Fruit fly (Drosophila melanogaster) whole organism: ENCODE measurements around the gene CG17490.

Experiments
- CG8478 ChIP-seq: fragments of >200 bp; optimal IDR thresholded peaks from 2 replicates; lab custom pipeline; 2018; ENCODE audit warnings: inconsistent platforms
- Dll ChIP-seq: fragments of >200 bp; optimal IDR thresholded peaks from 2 replicates; lab custom pipeline; 2017
- EcR ChIP-seq, 2 experiments: fragments of >200 bp; optimal IDR thresholded peaks; 2 replicates each; lab custom pipeline; 2017; ENCODE audit warnings: missing biosample characterization in 2 of 2, missing genetic modification characterization in 2 of 2, missing genetic modification reagents in 2 of 2
- pan ChIP-seq: fragments of >200 bp; optimal IDR thresholded peaks from 2 replicates; lab custom pipeline; 2017
- psq ChIP-seq: fragments of >200 bp; optimal IDR thresholded peaks from 2 replicates; lab custom pipeline; 2017
- usp ChIP-seq: fragments of >200 bp; optimal IDR thresholded peaks from 2 replicates; lab custom pipeline; 2017; ENCODE audit warnings: missing biosample characterization, missing genetic modification characterization, mixed read lengths

Gene CG17490

dm6 chr2L:22537368-22537767 is at the start of gene CG17490:
Gene CG17490 (plus strand): TSS chr2L:22537668.
- TF ChIP-seq EcR (GFP tag; optimal IDR thresholded peaks at IDR 0.05; lab: Kevin White, UChicago) (no peak), pan (lab: Kevin White, UChicago) (no peak), CG8478 (lab: Kevin White, UChicago) (no peak), Dll (no peak), usp (no peak)

- TF ChIP-seq pan (lab: Kevin White, UChicago) (no peak), usp (no peak), EcR (GFP tag; optimal IDR thresholded peaks at IDR 0.05; lab: Kevin White, UChicago) (no peak), Dll (no peak), psq (no peak), CG8478 (lab: Kevin White, UChicago) (no peak)
These were observed 903 bp upstream of the CG17490 start, which contains the start of gene RpL5 for dm6 chr2L:22536488-22537041. Gene RpL5 (minus strand): TSS chr2L:22536884.

dm6 chr2L:22537940-22538657 is 631 bp downstream of the CG17490 start:
- TF ChIP-seq psq: no peak
- no peak for TF ChIP-seq EcR (GFP tag; optimal IDR thresholded peaks at IDR 0.05; lab: Kevin White, UChicago)
- no peak for TF ChIP-seq pan (lab: Kevin White, UChicago)
- TF ChIP-seq CG8478 (lab: Kevin White, UChicago): no peak
- TF ChIP-seq Dll: no peak
- TF ChIP-seq usp: no peak

dm6 chr2L:22550040-22550439 is 12.6 kb downstream of the CG17490 start, which contains the start of gene CG17493:
Gene CG17493 (plus strand): TSS chr2L:22550064.
- TF ChIP-seq pan (lab: Kevin White, UChicago): no peak
- TF ChIP-seq Dll: no peak
- no peak for TF ChIP-seq psq

dm6 chr2L:22566218-22566617 is 28.8 kb downstream of the CG17490 start:
- TF ChIP-seq pan (lab: Kevin White, UChicago) (no peak), CG8478 (lab: Kevin White, UChicago) (no peak), psq (no peak), usp (no peak), Dll (no peak), EcR (GFP tag; optimal IDR thresholded peaks at IDR 0.05; lab: Kevin White, UChicago) (no peak)

- no peak for TF ChIP-seq pan (lab: Kevin White, UChicago)
- no peak for TF ChIP-seq psq
- no peak for TF ChIP-seq Dll
- no peak for TF ChIP-seq usp
- no peak for TF ChIP-seq EcR (GFP tag; optimal IDR thresholded peaks at IDR 0.05; lab: Kevin White, UChicago)
- no peak for TF ChIP-seq CG8478 (lab: Kevin White, UChicago)
These were observed 30.0 kb downstream of the CG17490 start for dm6 chr2L:22567426-22567825.

dm6 chr2L:22569530-22569929 is 32.1 kb downstream of the CG17490 start:
- TF ChIP-seq psq: no peak
- TF ChIP-seq CG8478 (lab: Kevin White, UChicago): no peak
- TF ChIP-seq Dll: no peak
- no peak for TF ChIP-seq EcR (GFP tag; optimal IDR thresholded peaks at IDR 0.05; lab: Kevin White, UChicago)
- no peak for TF ChIP-seq usp
- no peak for TF ChIP-seq pan (lab: Kevin White, UChicago)

- no peak for TF ChIP-seq Dll
- no peak for TF ChIP-seq EcR (GFP tag; optimal IDR thresholded peaks at IDR 0.05; lab: Kevin White, UChicago)
- TF ChIP-seq pan (lab: Kevin White, UChicago): no peak
- TF ChIP-seq psq: no peak
- TF ChIP-seq usp: no peak
- TF ChIP-seq CG8478 (lab: Kevin White, UChicago): no peak
These were observed 32.6 kb downstream of the CG17490 start for dm6 chr2L:22570066-22570465.

- TF ChIP-seq psq (no peak), pan (lab: Kevin White, UChicago) (no peak), CG8478 (lab: Kevin White, UChicago) (no peak), EcR (GFP tag; optimal IDR thresholded peaks at IDR 0.05; lab: Kevin White, UChicago) (no peak), usp (no peak), Dll (no peak)
These were observed 36.8 kb downstream of the CG17490 start for dm6 chr2L:22574314-22574713.

- no peak for TF ChIP-seq usp
- no peak for TF ChIP-seq Dll
- no peak for TF ChIP-seq pan (lab: Kevin White, UChicago)
- TF ChIP-seq CG8478 (lab: Kevin White, UChicago): no peak
- no peak for TF ChIP-seq psq
- no peak for TF ChIP-seq EcR (GFP tag; optimal IDR thresholded peaks at IDR 0.05; lab: Kevin White, UChicago)
These were observed 37.9 kb downstream of the CG17490 start for dm6 chr2L:22575346-22575745.

- no peak for TF ChIP-seq EcR (GFP tag; optimal IDR thresholded peaks at IDR 0.05; lab: Kevin White, UChicago)
- no peak for TF ChIP-seq pan (lab: Kevin White, UChicago)
- no peak for TF ChIP-seq CG8478 (lab: Kevin White, UChicago)
- TF ChIP-seq psq: no peak
- TF ChIP-seq Dll: no peak
- no peak for TF ChIP-seq usp
These were observed 40.4 kb downstream of the CG17490 start for dm6 chr2L:22577875-22578274.

- TF ChIP-seq pan (lab: Kevin White, UChicago): no peak
- no peak for TF ChIP-seq CG8478 (lab: Kevin White, UChicago)
- no peak for TF ChIP-seq Dll
- TF ChIP-seq EcR (GFP tag; optimal IDR thresholded peaks at IDR 0.05; lab: Kevin White, UChicago): no peak
- no peak for TF ChIP-seq usp
- TF ChIP-seq psq: no peak
These were observed 41.6 kb downstream of the CG17490 start, which contains the start of gene Slmap for dm6 chr2L:22578920-22579548. Gene Slmap (plus strand): TSS chr2L:22579072.
